Worm (Caenorhabditis elegans): ENCODE measurements around the gene srap-1.

DNA sequence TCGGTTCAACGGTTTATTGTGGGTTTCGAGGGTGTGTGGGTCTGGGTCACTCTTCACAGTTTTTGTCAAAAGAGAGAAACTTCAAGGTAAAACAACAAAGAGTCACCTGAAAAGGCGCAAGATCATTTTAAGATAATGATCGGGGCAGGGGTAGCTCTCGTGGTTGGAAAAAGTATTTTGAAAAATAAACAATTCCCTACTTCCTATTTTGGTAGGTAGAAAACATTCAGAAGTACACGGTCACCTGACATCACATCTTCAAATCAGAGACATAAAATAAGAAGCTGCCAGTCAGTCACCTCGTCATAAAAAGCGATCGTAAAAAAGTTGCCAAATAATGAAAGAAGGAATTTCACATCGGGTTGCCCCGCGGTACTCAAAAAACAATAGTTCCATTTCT is 10.5 kb upstream of the srap-1 start:
- no peak for TF ChIP-seq madf-8 (GFP tag; conservative IDR thresholded peaks at IDR 0.05)
- TF ChIP-seq hlh-12 (tag; optimal IDR thresholded peaks at IDR 0.05), result no peak
- no peak for TF ChIP-seq ceh-91 (GFP tag; IDR thresholded peaks at IDR 0.05)
- no peak for TF ChIP-seq ceh-27 (GFP tag; optimal IDR thresholded peaks at IDR 0.05)
- TF ChIP-seq unc-62 (GFP tag; optimal IDR thresholded peaks at IDR 0.05), result no peak
- no peak for TF ChIP-seq rec-8 (tag; optimal IDR thresholded peaks at IDR 0.05)
- no peak for TF ChIP-seq Y56A3A.18 (GFP tag; IDR thresholded peaks at IDR 0.05)
- no peak for TF ChIP-seq nfyb-1 (GFP tag; IDR thresholded peaks at IDR 0.05)
- no peak for TF ChIP-seq tlf-1 (GFP tag; optimal IDR thresholded peaks at IDR 0.05)
- no peak for TF ChIP-seq him-1 (tag; optimal IDR thresholded peaks at IDR 0.05)

All from whole organism, young adult.